Worm (Caenorhabditis elegans) whole organism, L4 larva: ENCODE results near the gene sav-1.

Experiments
- F49E8.2 ChIP-seq: sonication (generic microtip); optimal IDR thresholded peaks from 2 replicates; lab custom pipeline; 2016; ENCODE audit warnings: missing compliant biosample characterization, mild to moderate bottlenecking, missing genetic modification characterization, borderline replicate concordance
- aly-2 ChIP-seq: sonication (generic microtip); optimal IDR thresholded peaks from 2 replicates; lab custom pipeline; 2018; ENCODE audit warnings: missing biosample characterization, missing genetic modification characterization
- ces-1 ChIP-seq: fragments of 150-350 bp; sonication (generic microtip); optimal IDR thresholded peaks from 4 replicates; lab custom pipeline; 2014; ENCODE audit warnings: missing biosample characterization, missing genetic modification reagents, missing genetic modification characterization
- dmd-9 ChIP-seq: fragments of 200-800 bp; sonication (Bioruptor generic); IDR thresholded peaks from 2 replicates; pipeline ENCODE4 v1.3.6; 2022; ENCODE audit warnings: missing genetic modification reagents, missing genetic modification characterization, missing compliant biosample characterization
- jun-1 ChIP-seq: fragments of 150-350 bp; optimal IDR thresholded peaks from 2 replicates; lab custom pipeline; 2014; ENCODE audit warnings: missing biosample characterization, missing genetic modification reagents, missing genetic modification characterization
- mdl-1 ChIP-seq, 2 experiments: fragments of 150-350 bp in 1 of 2; sonication (generic microtip) in 1 of 2; optimal IDR thresholded peaks; 2 replicates each; lab custom pipeline; 2014 to 2017; ENCODE audit warnings: missing biosample characterization in 2 of 2, missing genetic modification characterization in 2 of 2
- nhr-11 ChIP-seq: fragments of 150-350 bp; optimal IDR thresholded peaks from 2 replicates; lab custom pipeline; 2014; ENCODE audit warnings: missing biosample characterization, missing genetic modification characterization
- nhr-77 ChIP-seq: fragments of 150-350 bp; optimal IDR thresholded peaks from 2 replicates; lab custom pipeline; 2014; ENCODE audit warnings: missing biosample characterization, missing genetic modification characterization
- zag-1 ChIP-seq: fragments of 150-350 bp; optimal IDR thresholded peaks from 2 replicates; lab custom pipeline; 2014; ENCODE audit warnings: missing biosample characterization, missing genetic modification characterization

DNA sequence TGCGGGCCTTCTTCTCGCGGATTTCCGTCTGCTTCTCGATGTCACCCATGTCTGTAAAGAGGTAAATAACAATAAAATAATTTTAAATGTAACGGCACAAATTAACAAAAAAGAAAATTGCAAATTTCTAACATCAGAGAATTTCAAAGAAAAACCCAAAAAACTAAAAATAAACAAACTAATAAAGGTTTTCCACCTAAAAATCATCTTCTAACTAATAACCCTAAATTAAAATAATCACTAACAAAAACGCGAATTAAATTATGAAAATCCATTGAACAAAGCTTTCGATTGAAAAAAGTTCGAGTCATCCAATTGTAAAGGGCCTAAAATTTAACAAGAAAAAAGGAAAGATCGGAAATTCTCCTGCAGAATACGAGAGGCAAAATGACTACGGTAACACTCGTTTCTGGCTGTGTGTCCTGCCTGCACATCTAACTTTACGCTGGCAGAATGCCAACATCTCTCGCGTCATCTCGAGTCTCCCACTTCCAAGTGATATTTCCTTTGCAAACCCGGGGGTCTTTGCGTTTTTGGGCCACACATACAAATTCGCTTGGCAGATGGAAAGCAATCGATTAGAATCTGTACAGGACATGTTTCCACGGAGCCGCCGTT is 44.3 kb downstream of the sav-1 start, which contains the start of gene rpl-11.2:
- TF ChIP-seq ces-1 (GFP tag; lab: Kevin White, UChicago) = peak; percentile 73
- peak; percentile 84 for TF ChIP-seq jun-1
- TF ChIP-seq nhr-11 (tag; lab: Kevin White, UChicago) = peak; percentile 99
- TF ChIP-seq F49E8.2 (tag; lab: Kevin White, UChicago) = no peak
- no peak for TF ChIP-seq aly-2 (tag; lab: Kevin White, UChicago)
- TF ChIP-seq zag-1 (tag; lab: Kevin White, UChicago) = peak; percentile 73
- peak; percentile 97 for TF ChIP-seq nhr-77 (tag; lab: Kevin White, UChicago)
- TF ChIP-seq mdl-1 (tag; optimal IDR thresholded peaks at IDR 0.05; lab: Kevin White, UChicago) = peak in 1 of 2 experiments; percentile 80
- TF ChIP-seq dmd-9 (GFP tag; lab: Robert Waterston, UW) = peak; percentile 65
